Fruit fly (Drosophila melanogaster) whole organism, wandering third instar larva: Measurements from ENCODE around the gene CalpB.
A peak's percentile ranks its signal among the peaks of the same experiment; 100 is the strongest.

ENCODE experiments used
- CG32264 ChIP-seq: fragments of 200-800 bp; sonication (Bioruptor generic); optimal IDR thresholded peaks from 2 replicates; lab custom pipeline; 2016; ENCODE audit warnings: missing biosample characterization, missing genetic modification characterization
- CG9705 ChIP-seq: fragments of 200-800 bp; sonication (Bioruptor generic); optimal IDR thresholded peaks from 2 replicates; lab custom pipeline; 2018; ENCODE audit warnings: missing biosample characterization, mild to moderate bottlenecking, missing genetic modification characterization
- Dif ChIP-seq: fragments of 200-275, 200-300 bp; sonication (Bioruptor generic); optimal IDR thresholded peaks from 2 replicates; lab custom pipeline; 2018; ENCODE audit warnings: missing biosample characterization, missing genetic modification characterization; ENCODE audit not compliant: partially characterized antibody
- GATAd ChIP-seq: sonication (Bioruptor generic); optimal IDR thresholded peaks from 2 replicates; lab custom pipeline; 2016; ENCODE audit warnings: missing biosample characterization, missing genetic modification characterization
- Hnf4 ChIP-seq: fragments of 200-800 bp; sonication (Bioruptor generic); optimal IDR thresholded peaks from 2 replicates; lab custom pipeline; 2016; ENCODE audit warnings: missing biosample characterization, mild to moderate bottlenecking, missing genetic modification characterization
- Hr78 ChIP-seq: fragments of >200 bp; optimal IDR thresholded peaks from 2 replicates; lab custom pipeline; 2017; ENCODE audit warnings: missing biosample characterization, missing genetic modification characterization
- N ChIP-seq: fragments of >200 bp; optimal IDR thresholded peaks from 2 replicates; lab custom pipeline; 2018; ENCODE audit warnings: missing biosample characterization, missing external identifiers, missing genetic modification characterization
- dsf ChIP-seq: sonication (Bioruptor generic); optimal IDR thresholded peaks from 2 replicates; lab custom pipeline; 2016; ENCODE audit warnings: missing biosample characterization, missing genetic modification characterization, borderline replicate concordance
- ey ChIP-seq: fragments of 200-800 bp; sonication (Bioruptor generic); optimal IDR thresholded peaks from 2 replicates; lab custom pipeline; 2016; ENCODE audit warnings: missing biosample characterization, missing genetic modification characterization
- foxo ChIP-seq, 2 experiments: fragments of 200-800 bp; sonication (Bioruptor generic); optimal IDR thresholded peaks; 2 replicates in 1 of 2; 3 replicates in 1 of 2; lab custom pipeline; 2016 to 2017; ENCODE audit warnings: missing biosample characterization in 2 of 2, missing genetic modification characterization in 2 of 2
- h ChIP-seq: fragments of 200-800 bp; sonication (Bioruptor generic); optimal IDR thresholded peaks from 3 replicates; lab custom pipeline; 2016; ENCODE audit warnings: missing biosample characterization, mild to moderate bottlenecking, missing genetic modification characterization
- jim ChIP-seq: fragments of 175-275, 200-325 bp; sonication (Bioruptor generic); optimal IDR thresholded peaks from 2 replicates; lab custom pipeline; 2016; ENCODE audit warnings: missing biosample characterization, mild to moderate bottlenecking, missing genetic modification characterization
- pan ChIP-seq: fragments of >200 bp; optimal IDR thresholded peaks from 2 replicates; lab custom pipeline; 2017
- sv ChIP-seq: fragments of 200-800 bp; sonication (Bioruptor generic); optimal IDR thresholded peaks from 3 replicates; lab custom pipeline; 2016; ENCODE audit warnings: missing biosample characterization, missing genetic modification characterization

DNA sequence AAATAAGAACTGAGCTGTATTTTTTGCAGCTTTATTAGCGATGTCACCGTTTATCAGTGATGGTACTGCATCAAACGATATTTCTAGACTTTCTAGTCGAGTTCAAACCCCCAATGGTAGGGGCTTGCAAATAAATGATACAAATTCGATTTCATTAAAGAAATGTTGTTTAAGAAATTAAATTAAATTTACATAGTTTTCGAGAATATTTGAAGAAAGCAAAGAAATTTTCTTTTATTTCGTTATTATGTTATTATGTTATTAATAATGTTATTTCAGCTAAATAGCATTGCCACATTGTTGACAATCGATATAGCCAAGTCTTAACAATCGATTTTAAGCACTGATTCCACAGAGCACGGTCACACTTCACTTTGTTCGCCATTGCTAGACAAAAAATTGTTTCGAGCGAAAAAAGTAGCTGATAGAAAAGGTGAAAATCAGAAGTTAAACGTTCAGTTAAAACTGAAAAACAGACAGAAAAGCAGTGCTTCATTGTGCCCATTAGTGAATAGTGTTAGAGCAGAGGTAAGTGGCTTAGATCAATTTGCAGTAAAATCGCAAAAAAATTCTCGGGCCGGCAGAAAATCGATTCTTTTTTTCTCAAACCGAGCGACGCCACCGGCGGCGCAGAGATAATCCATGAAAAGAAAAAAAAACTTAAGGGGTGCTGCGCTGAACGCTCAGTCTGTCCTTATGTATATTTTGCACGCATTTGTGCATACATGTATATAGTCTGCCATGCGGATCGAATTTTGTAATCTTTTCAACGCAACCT is 24.1 kb upstream of the CalpB start, which contains the start of the genes iPLA2-VIA and Ciz1:
- TF ChIP-seq CG32264 (GFP tag; lab: Kevin White, UChicago) = no peak
- peak; percentile 55 for TF ChIP-seq Hnf4 (GFP tag; lab: Kevin White, UChicago)
- TF ChIP-seq h (GFP tag; lab: Kevin White, UChicago) = no peak
- peak; percentile 1 for TF ChIP-seq ey (GFP tag; lab: Kevin White, UChicago)
- no peak for TF ChIP-seq Hr78 (GFP tag; lab: Kevin White, UChicago)
- TF ChIP-seq Dif (GFP tag; lab: Kevin White, UChicago) = no peak
- no peak for TF ChIP-seq GATAd (GFP tag; lab: Kevin White, UChicago)
- no peak for TF ChIP-seq N (GFP tag; lab: Kevin White, UChicago)
- no peak for TF ChIP-seq jim (GFP tag; lab: Kevin White, UChicago)
- peak; percentile 24 for TF ChIP-seq dsf (GFP tag; lab: Kevin White, UChicago)
- TF ChIP-seq pan (lab: Kevin White, UChicago) = no peak
- peak in 1 of 2 experiments; percentile 59 for TF ChIP-seq foxo (GFP tag; optimal IDR thresholded peaks at IDR 0.05; lab: Kevin White, UChicago)
- peak; percentile 3 for TF ChIP-seq CG9705 (GFP tag; lab: Kevin White, UChicago)
- TF ChIP-seq sv (GFP tag; lab: Kevin White, UChicago) = no peak
